Fruit fly (Drosophila melanogaster) whole organism, embryonic: Measurements from ENCODE around the gene Gorab.

Experiments
- Ada2b ChIP-seq: fragments of 200-800 bp; sonication (Bioruptor generic); IDR thresholded peaks from 2 replicates; pipeline ENCODE4 v1.3.6; 2022; ENCODE audit warnings: missing biosample characterization, missing genetic modification characterization
- Adf1 ChIP-seq: fragments of 200-800 bp; sonication (Bioruptor generic); IDR thresholded peaks from 2 replicates; pipeline ENCODE4 v1.3.6; 2022; ENCODE audit warnings: missing biosample characterization, missing genetic modification characterization
- Atf3 ChIP-seq: fragments of 200-800 bp; sonication (Bioruptor generic); optimal IDR thresholded peaks from 3 replicates; lab custom pipeline; 2016; ENCODE audit warnings: missing biosample characterization, missing genetic modification characterization
- BEAF-32 ChIP-seq: fragments of 200-800 bp; sonication (Bioruptor generic); optimal IDR thresholded peaks from 3 replicates; lab custom pipeline; 2017; ENCODE audit warnings: missing biosample characterization, missing genetic modification characterization, mild to moderate bottlenecking, moderate library complexity, missing genetic modification reagents
- CG10543 ChIP-seq: fragments of 200-800 bp; sonication (Bioruptor generic); optimal IDR thresholded peaks from 3 replicates; lab custom pipeline; 2017; ENCODE audit warnings: missing biosample characterization, mild to moderate bottlenecking, missing genetic modification characterization, moderate library complexity
- CG12299 ChIP-seq: fragments of 200-800 bp; sonication (Bioruptor generic); optimal IDR thresholded peaks from 2 replicates; lab custom pipeline; 2018; ENCODE audit warnings: missing biosample characterization, mild to moderate bottlenecking, missing genetic modification characterization
- CG12659 ChIP-seq: fragments of 200-800 bp; sonication (Bioruptor generic); optimal IDR thresholded peaks from 3 replicates; lab custom pipeline; 2017; ENCODE audit warnings: mild to moderate bottlenecking, missing biosample characterization, missing genetic modification reagents, missing genetic modification characterization
- CG14050 ChIP-seq: fragments of 200-800 bp; sonication (Bioruptor generic); IDR thresholded peaks from 3 replicates; pipeline ENCODE4 v1.3.6; 2022; ENCODE audit warnings: missing biosample characterization, missing genetic modification characterization
- CG15479 ChIP-seq: fragments of 200-800 bp; sonication (Bioruptor generic); optimal IDR thresholded peaks from 3 replicates; lab custom pipeline; 2019; ENCODE audit warnings: missing biosample characterization, mild to moderate bottlenecking, missing genetic modification characterization, moderate library complexity
- CG16863 ChIP-seq: fragments of 200-800 bp; sonication (Bioruptor generic); optimal IDR thresholded peaks from 3 replicates; lab custom pipeline; 2016; ENCODE audit warnings: missing biosample characterization, missing genetic modification characterization
- CG17328 ChIP-seq: fragments of 200-800 bp; sonication (Bioruptor generic); IDR thresholded peaks from 2 replicates; pipeline ENCODE4 v1.3.6; 2022; ENCODE audit warnings: missing biosample characterization, missing genetic modification characterization
- CG18476 ChIP-seq: fragments of 200-800 bp; sonication (Bioruptor generic); optimal IDR thresholded peaks from 2 replicates; lab custom pipeline; 2016; ENCODE audit warnings: missing biosample characterization, mild to moderate bottlenecking, missing genetic modification characterization
- CG18599 ChIP-seq: fragments of 200-800 bp; sonication (Bioruptor generic); optimal IDR thresholded peaks from 3 replicates; lab custom pipeline; 2017; ENCODE audit warnings: missing biosample characterization, missing genetic modification characterization, mild to moderate bottlenecking, moderate library complexity, missing genetic modification reagents
- CG3995 ChIP-seq: fragments of 200-800 bp; sonication (Bioruptor generic); optimal IDR thresholded peaks from 3 replicates; lab custom pipeline; 2016; ENCODE audit warnings: missing biosample characterization, missing genetic modification characterization
- CG4328 ChIP-seq: fragments of 200-800 bp; sonication (Bioruptor generic); optimal IDR thresholded peaks from 3 replicates; lab custom pipeline; 2017; ENCODE audit warnings: missing biosample characterization, missing genetic modification reagents, missing genetic modification characterization
- CG5245 ChIP-seq: fragments of 200-800 bp; sonication (Bioruptor generic); optimal IDR thresholded peaks from 3 replicates; lab custom pipeline; 2016; ENCODE audit warnings: missing biosample characterization, missing genetic modification characterization
- CG7372 ChIP-seq: fragments of 200-800 bp; sonication (Bioruptor generic); IDR thresholded peaks from 2 replicates; pipeline ENCODE4 v1.3.6; 2022; ENCODE audit warnings: missing biosample characterization, missing genetic modification characterization
- CG8089 ChIP-seq: fragments of 200-800 bp; sonication (Bioruptor generic); optimal IDR thresholded peaks from 3 replicates; lab custom pipeline; 2016; ENCODE audit warnings: missing biosample characterization, missing genetic modification characterization
- CG8290 ChIP-seq, 3 experiments: fragments of 200-800 bp; sonication (Bioruptor generic); optimal IDR thresholded peaks; 2 replicates each; lab custom pipeline; 2016 to 2019; ENCODE audit warnings: missing biosample characterization in 3 of 3, missing genetic modification characterization in 3 of 3, mild to moderate bottlenecking in 2 of 3, moderate library complexity in 1 of 3
- CG9609 ChIP-seq: fragments of 200-800 bp; sonication (Bioruptor generic); optimal IDR thresholded peaks from 3 replicates; lab custom pipeline; 2016; ENCODE audit warnings: missing biosample characterization, missing genetic modification characterization
- CrebB ChIP-seq: fragments of 200-800 bp; sonication (Bioruptor generic); optimal IDR thresholded peaks from 3 replicates; lab custom pipeline; 2018; ENCODE audit warnings: missing biosample characterization, mild to moderate bottlenecking, missing genetic modification characterization
- Ets97D ChIP-seq: fragments of 200-800 bp; sonication (Bioruptor generic); optimal IDR thresholded peaks from 3 replicates; lab custom pipeline; 2016; ENCODE audit warnings: missing biosample characterization, missing genetic modification characterization
- Gsc ChIP-seq: fragments of 200-800 bp; sonication (Bioruptor generic); IDR thresholded peaks from 2 replicates; pipeline ENCODE4 v1.3.6; 2022; ENCODE audit warnings: missing biosample characterization, missing genetic modification characterization
- HHEX ChIP-seq: fragments of 200-800 bp; sonication (Bioruptor generic); optimal IDR thresholded peaks from 3 replicates; lab custom pipeline; 2017; ENCODE audit warnings: missing biosample characterization, mild to moderate bottlenecking, missing genetic modification characterization, missing genetic modification reagents
- Hmr ChIP-seq: fragments of 200-800 bp; sonication (Bioruptor generic); optimal IDR thresholded peaks from 3 replicates; lab custom pipeline; 2017; ENCODE audit warnings: mild to moderate bottlenecking, missing biosample characterization, missing genetic modification reagents, missing genetic modification characterization
- Lhr ChIP-seq: fragments of 200-800 bp; sonication (Bioruptor generic); optimal IDR thresholded peaks from 3 replicates; lab custom pipeline; 2017; ENCODE audit warnings: mild to moderate bottlenecking, missing biosample characterization, missing genetic modification reagents, missing genetic modification characterization
- Med ChIP-seq: fragments of 200-800 bp; sonication (Bioruptor generic); peaks from one replicate; lab custom pipeline; 2016; ENCODE audit warnings: missing biosample characterization, missing genetic modification characterization, mild to moderate bottlenecking, inconsistent platforms, moderate library complexity
- Oaz ChIP-seq: fragments of 200-800 bp; sonication (Bioruptor generic); IDR thresholded peaks from 2 replicates; pipeline ENCODE4 v1.3.6; 2022; ENCODE audit warnings: missing biosample characterization, missing genetic modification characterization
- Opbp ChIP-seq: fragments of 200-800 bp; sonication (Bioruptor generic); IDR thresholded peaks from 3 replicates; pipeline ENCODE4 v1.3.6; 2022; ENCODE audit warnings: missing biosample characterization, missing genetic modification characterization; ENCODE audit not compliant: partially characterized antibody
- Ravus ChIP-seq: fragments of 200-800 bp; sonication (Bioruptor generic); IDR thresholded peaks from 2 replicates; pipeline ENCODE4 v1.3.6; 2022; ENCODE audit warnings: missing biosample characterization, missing genetic modification characterization
- Rx ChIP-seq: fragments of 200-800 bp; sonication (Bioruptor generic); IDR thresholded peaks from 2 replicates; pipeline ENCODE4 v1.3.6; 2022; ENCODE audit warnings: missing biosample characterization, missing genetic modification characterization
- Scr ChIP-seq: fragments of 200-800 bp; sonication (Bioruptor generic); IDR thresholded peaks from 2 replicates; pipeline ENCODE4 v1.3.6; 2022; ENCODE audit warnings: missing biosample characterization, missing genetic modification characterization; ENCODE audit not compliant: partially characterized antibody
- Taf1 ChIP-seq: fragments of 200-800 bp; sonication (Bioruptor generic); IDR thresholded peaks from 2 replicates; pipeline ENCODE4 v1.3.6; 2022; ENCODE audit warnings: missing biosample characterization, missing genetic modification characterization
- ci ChIP-seq: fragments of 200-800 bp; sonication (Bioruptor generic); IDR thresholded peaks from 3 replicates; pipeline ENCODE4 v1.3.6; 2022; ENCODE audit warnings: missing biosample characterization, missing genetic modification characterization
- dmrt11E ChIP-seq: fragments of 200-800 bp; sonication (Bioruptor generic); optimal IDR thresholded peaks from 3 replicates; lab custom pipeline; 2018; ENCODE audit warnings: missing biosample characterization, mild to moderate bottlenecking, missing genetic modification characterization, moderate library complexity
- esg ChIP-seq: fragments of 200-800 bp; sonication (Bioruptor generic); conservative IDR thresholded peaks from 2 replicates; pipeline ENCODE4 v1.3.6; 2022; ENCODE audit warnings: missing biosample characterization, missing genetic modification characterization
- exex ChIP-seq: fragments of 200-800 bp; sonication (Bioruptor generic); optimal IDR thresholded peaks from 4 replicates; lab custom pipeline; 2018; ENCODE audit warnings: missing biosample characterization, mild to moderate bottlenecking, missing genetic modification characterization, moderate library complexity
- gce ChIP-seq: fragments of 200-800 bp; sonication (Bioruptor generic); IDR thresholded peaks from 3 replicates; pipeline ENCODE4 v1.3.6; 2022; ENCODE audit warnings: missing biosample characterization, missing genetic modification characterization
- gfzf ChIP-seq: fragments of 200-800 bp; sonication (Bioruptor generic); optimal IDR thresholded peaks from 2 replicates; lab custom pipeline; 2016; ENCODE audit warnings: missing biosample characterization, mild to moderate bottlenecking, missing genetic modification characterization, moderate library complexity
- gsb-n ChIP-seq: fragments of 200-800 bp; sonication (Bioruptor generic); optimal IDR thresholded peaks from 3 replicates; lab custom pipeline; 2018; ENCODE audit warnings: missing biosample characterization, mild to moderate bottlenecking, missing genetic modification characterization
- hb ChIP-seq: fragments of 200-800 bp; sonication (Bioruptor generic); IDR thresholded peaks from 3 replicates; pipeline ENCODE4 v1.3.6; 2022; ENCODE audit warnings: missing biosample characterization, missing genetic modification characterization; ENCODE audit not compliant: partially characterized antibody
- jigr1 ChIP-seq: fragments of 200-800 bp; sonication (Bioruptor generic); IDR thresholded peaks from 3 replicates; pipeline ENCODE4 v1.3.6; 2022; ENCODE audit warnings: missing biosample characterization, missing genetic modification characterization
- kah ChIP-seq: fragments of 200-800 bp; sonication (Bioruptor generic); optimal IDR thresholded peaks from 2 replicates; lab custom pipeline; 2018; ENCODE audit warnings: missing biosample characterization, mild to moderate bottlenecking, missing genetic modification characterization
- lov ChIP-seq, 2 experiments: fragments of 200-800 bp in 1 of 2; fragments of >200 bp in 1 of 2; sonication (Bioruptor generic) in 1 of 2; IDR thresholded peaks in 1 of 2; optimal IDR thresholded peaks in 1 of 2; 2 replicates in 1 of 2; 3 replicates in 1 of 2; pipeline versions ENCODE4 v1.3.6 to Lab custom; 2017 to 2022; ENCODE audit warnings: missing biosample characterization in 1 of 2, missing genetic modification characterization in 1 of 2
- mirr ChIP-seq: fragments of 200-800 bp; sonication (Bioruptor generic); optimal IDR thresholded peaks from 3 replicates; lab custom pipeline; 2018; ENCODE audit warnings: missing biosample characterization, mild to moderate bottlenecking, missing genetic modification characterization
- nmo ChIP-seq: fragments of 200-800 bp; sonication (Bioruptor generic); optimal IDR thresholded peaks from 2 replicates; lab custom pipeline; 2018; ENCODE audit warnings: missing biosample characterization, mild to moderate bottlenecking, missing genetic modification characterization, moderate library complexity
- p53 ChIP-seq: fragments of 200-800 bp; sonication (Bioruptor generic); optimal IDR thresholded peaks from 2 replicates; lab custom pipeline; 2016; ENCODE audit warnings: missing biosample characterization, missing genetic modification characterization
- pum ChIP-seq: fragments of 200-800 bp; sonication (Bioruptor generic); optimal IDR thresholded peaks from 2 replicates; lab custom pipeline; 2016; ENCODE audit warnings: missing biosample characterization, missing genetic modification characterization
- ro ChIP-seq: fragments of 200-800 bp; sonication (Bioruptor generic); IDR thresholded peaks from 2 replicates; pipeline ENCODE4 v1.3.6; 2022; ENCODE audit warnings: missing biosample characterization, missing genetic modification characterization
- schlank ChIP-seq: fragments of 200-800 bp; sonication (Bioruptor generic); optimal IDR thresholded peaks from 2 replicates; lab custom pipeline; 2018; ENCODE audit warnings: missing biosample characterization, mild to moderate bottlenecking, missing genetic modification characterization
- sima ChIP-seq: fragments of 200-800 bp; sonication (Bioruptor generic); optimal IDR thresholded peaks from 2 replicates; lab custom pipeline; 2016; ENCODE audit warnings: missing biosample characterization, missing genetic modification characterization
- tap ChIP-seq: fragments of 200-800 bp; optimal IDR thresholded peaks from 3 replicates; lab custom pipeline; 2019; ENCODE audit warnings: missing biosample characterization, mild to moderate bottlenecking, missing genetic modification characterization, moderate library complexity

Gorab gene

DNA sequence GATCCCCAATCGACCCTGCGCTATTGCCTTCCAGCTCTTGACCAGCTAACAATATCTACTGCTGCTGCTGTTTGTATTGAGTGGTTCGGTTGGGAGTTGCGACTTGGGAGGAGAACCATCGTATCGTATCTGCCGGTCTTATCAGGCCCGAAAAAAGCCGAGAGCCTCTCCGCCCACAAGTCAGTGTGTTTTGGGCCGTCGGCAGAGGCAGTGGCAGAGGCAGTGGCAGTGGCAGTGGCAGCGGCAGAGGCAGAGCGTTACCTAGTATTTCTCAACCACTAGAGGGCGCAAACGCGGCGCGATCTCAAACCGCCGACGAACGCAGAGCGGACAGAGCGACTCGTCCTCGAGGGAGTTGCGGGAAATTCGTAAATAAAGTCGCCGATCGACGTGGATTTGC is 41.5 kb upstream of the Gorab start, which contains the start of gene SecCl (continued):
- no peak for TF ChIP-seq gsb-n (tag; lab: Kevin White, UChicago)
- no peak for TF ChIP-seq CG7372
- no peak for TF ChIP-seq HHEX (GFP tag; lab: Kevin White, UChicago)
- TF ChIP-seq gce, result no peak
- TF ChIP-seq Rx (GFP tag; lab: Robert Waterston, UW), result no peak
- TF ChIP-seq schlank (tag; lab: Kevin White, UChicago), result no peak
- TF ChIP-seq CG12659 (GFP tag; lab: Kevin White, UChicago), result no peak
- no peak for TF ChIP-seq tap
- TF ChIP-seq ro (GFP tag; lab: Robert Waterston, UW), result no peak
- TF ChIP-seq Adf1, result peak; percentile 97
- no peak for TF ChIP-seq CG14050 (GFP tag; lab: Robert Waterston, UW)
- no peak for TF ChIP-seq Ada2b (GFP tag; lab: Robert Waterston, UW)
- no peak for TF ChIP-seq BEAF-32 (GFP tag; lab: Kevin White, UChicago)
- TF ChIP-seq CG16863 (GFP tag; lab: Kevin White, UChicago), result no peak
- no peak for TF ChIP-seq Taf1 (GFP tag; lab: Robert Waterston, UW)
- no peak for TF ChIP-seq CG9609 (GFP tag; lab: Kevin White, UChicago)
- peak; percentile 100 for TF ChIP-seq CG8290 (GFP tag; optimal IDR thresholded peaks at IDR 0.05; lab: Kevin White, UChicago)
- TF ChIP-seq CG8290 (tag; optimal IDR thresholded peaks at IDR 0.05; lab: Kevin White, UChicago), result peak; percentile 63 to 95
- no peak for TF ChIP-seq CG3995 (GFP tag; lab: Kevin White, UChicago)
- no peak for TF ChIP-seq p53 (GFP tag; lab: Kevin White, UChicago)
- no peak for TF ChIP-seq sima
- peak; percentile 23 for TF ChIP-seq CG18599 (GFP tag; lab: Kevin White, UChicago)
- TF ChIP-seq exex (tag; lab: Kevin White, UChicago), result peak; percentile 31
- peak; percentile 55; the same call in 1 of the 3 replicates for TF ChIP-seq ci (GFP tag; lab: Robert Waterston, UW)
- no peak for TF ChIP-seq CG4328 (GFP tag; lab: Kevin White, UChicago)
- no peak for TF ChIP-seq CG17328 (GFP tag; lab: Robert Waterston, UW)
- peak; percentile 39 for TF ChIP-seq CG10543 (GFP tag; lab: Kevin White, UChicago)
- no peak for TF ChIP-seq kah
- no peak for TF ChIP-seq Gsc
- TF ChIP-seq dmrt11E (tag; lab: Kevin White, UChicago), result no peak
- no peak for TF ChIP-seq CrebB (tag; lab: Kevin White, UChicago)
- TF ChIP-seq mirr, result peak; percentile 36
- TF ChIP-seq Ets97D (GFP tag; lab: Kevin White, UChicago), result no peak
- TF ChIP-seq CG5245, result no peak
- TF ChIP-seq pum (GFP tag; lab: Kevin White, UChicago), result no peak
- no peak for TF ChIP-seq CG12299 (tag; lab: Kevin White, UChicago)
- no peak for TF ChIP-seq lov (optimal IDR thresholded peaks at IDR 0.05; lab: Kevin White, UChicago)
- TF ChIP-seq lov (GFP tag; IDR thresholded peaks at IDR 0.05; lab: Robert Waterston, UW), result 0 out of 3 replicates have a peak, but pooled peaks have one; percentile 20
- TF ChIP-seq hb (GFP tag; lab: Robert Waterston, UW), result no peak
- TF ChIP-seq, all 482 proteins: peak for 24

DNA sequence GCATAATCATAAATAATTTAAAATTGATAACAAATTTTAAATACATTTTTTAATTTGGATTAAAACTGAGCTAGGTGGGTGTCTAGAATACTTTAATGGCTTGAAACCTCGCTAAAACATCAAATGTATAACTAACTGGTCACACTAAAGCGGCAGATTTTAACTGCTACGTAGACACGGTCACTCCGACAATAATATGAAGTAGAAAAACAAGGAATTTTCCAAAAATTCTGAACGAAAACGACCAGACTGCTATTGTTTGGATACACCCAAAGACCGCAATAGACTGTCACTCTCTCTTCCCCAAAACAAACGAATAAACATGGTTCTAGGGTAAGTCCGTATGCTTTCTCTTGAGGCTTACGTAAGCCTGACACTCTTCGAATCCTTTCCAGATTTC is 37.2 kb upstream of the Gorab start, which contains the start of gene QIL1:
Gene QIL1, plus strand, starts transcription at position 142 of the 400 bp plus-strand sequence.
- TF ChIP-seq CG18476 (GFP tag; lab: Kevin White, UChicago) (no peak), Opbp (peak; percentile 22; the same call in 1 of the 3 replicates), Oaz (GFP tag; lab: Robert Waterston, UW) (no peak), Atf3 (GFP tag; lab: Kevin White, UChicago) (no peak), Scr (GFP tag; lab: Robert Waterston, UW) (peak; percentile 10; the same call in 1 of the 2 replicates), CG15479 (no peak), gfzf (GFP tag; lab: Kevin White, UChicago) (peak; percentile 94), nmo (peak; percentile 54), jigr1 (GFP tag; lab: Robert Waterston, UW) (peak; percentile 51; the same call in 1 of the 3 replicates), Lhr (peak; percentile 83), Ravus (GFP tag; lab: Robert Waterston, UW) (no peak), Hmr (GFP tag; lab: Kevin White, UChicago) (peak; percentile 43), esg (no peak), Med (GFP tag; lab: Kevin White, UChicago) (peak; percentile 47), CG8089 (no peak)
